Worm (Caenorhabditis elegans) whole organism, L3 larva: Measurements from ENCODE around the gene gei-14.

ENCODE experiments used
- ceh-82 ChIP-seq: fragments of 150-350 bp; optimal IDR thresholded peaks from 2 replicates; lab custom pipeline; 2014; ENCODE audit warnings: missing biosample characterization, missing genetic modification characterization
- fkh-10 ChIP-seq: sonication (generic microtip); optimal IDR thresholded peaks from 2 replicates; lab custom pipeline; 2017; ENCODE audit warnings: missing biosample characterization, missing genetic modification reagents, missing genetic modification characterization
- lin-15B ChIP-seq: fragments of 150-350 bp; optimal IDR thresholded peaks from 2 replicates; lab custom pipeline; 2014; ENCODE audit warnings: missing biosample characterization, missing genetic modification characterization
- mdl-1 ChIP-seq: fragments of 150-350 bp; optimal IDR thresholded peaks from 2 replicates; lab custom pipeline; 2014; ENCODE audit warnings: missing biosample characterization, missing genetic modification characterization
- nhr-25 ChIP-seq: sonication (generic microtip); optimal IDR thresholded peaks from 2 replicates; lab custom pipeline; 2017; ENCODE audit warnings: missing biosample characterization, missing genetic modification characterization
- nhr-28 ChIP-seq: fragments of 150-350 bp; optimal IDR thresholded peaks from 2 replicates; lab custom pipeline; 2014; ENCODE audit warnings: missing biosample characterization, missing genetic modification characterization
- zag-1 ChIP-seq: fragments of 150-350 bp; optimal IDR thresholded peaks from 2 replicates; lab custom pipeline; 2014; ENCODE audit warnings: missing biosample characterization, missing genetic modification characterization
- ztf-11 ChIP-seq: fragments of 150-350 bp; optimal IDR thresholded peaks from 2 replicates; lab custom pipeline; 2014; ENCODE audit warnings: missing biosample characterization, missing genetic modification characterization

- TF ChIP-seq mdl-1 (tag; lab: Kevin White, UChicago) (no peak), nhr-25 (tag; lab: Kevin White, UChicago) (no peak), ztf-11 (no peak), lin-15B (tag; lab: Kevin White, UChicago) (peak; percentile 67), ceh-82 (no peak), zag-1 (tag; lab: Kevin White, UChicago) (no peak), nhr-28 (no peak), fkh-10 (GFP tag; lab: Kevin White, UChicago) (no peak)
Measured at ce11 chrII:8276057-8276456, at the start of gene gei-14, which contains the start of gene slc-25A32.
